Fruit fly (Drosophila melanogaster): ENCODE results near the gene CG14877.

CG14877 gene

DNA sequence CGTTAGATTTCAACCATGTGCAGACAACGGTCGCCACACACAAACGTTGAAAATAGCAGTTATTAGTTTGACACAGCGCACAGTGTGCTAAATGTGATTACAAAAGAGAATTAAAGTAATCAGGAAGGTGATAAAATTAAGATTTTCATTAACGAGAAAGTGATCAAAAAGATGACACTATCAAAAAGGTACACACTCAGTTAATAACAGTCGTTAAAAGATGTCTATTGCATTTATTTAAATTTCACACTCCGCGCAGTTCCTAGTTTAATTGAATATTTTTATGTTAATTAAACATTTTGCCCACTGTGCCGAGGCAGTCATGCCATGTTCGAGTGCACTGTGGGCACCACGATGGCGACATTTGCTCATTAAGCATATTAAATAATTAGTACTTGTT, 31.3 kb upstream of the CG14877 start (continued):
- no peak for TF ChIP-seq chif (GFP tag; optimal IDR thresholded peaks at IDR 0.05)
- TF ChIP-seq usp (GFP tag; optimal IDR thresholded peaks at IDR 0.05): no peak
- 0 out of 3 replicates have a peak, but pooled peaks have one; percentile 21 for TF ChIP-seq Dbx (GFP tag; IDR thresholded peaks at IDR 0.05)
- peak; percentile 32 for TF ChIP-seq Xbp1 (GFP tag; optimal IDR thresholded peaks at IDR 0.05)
- no peak for TF ChIP-seq CG4328 (GFP tag; optimal IDR thresholded peaks at IDR 0.05)
- TF ChIP-seq Sry-δ (GFP tag; optimal IDR thresholded peaks at IDR 0.05): no peak
- no peak for TF ChIP-seq NfI (GFP tag; optimal IDR thresholded peaks at IDR 0.05)
- TF ChIP-seq CG11247 (GFP tag; IDR thresholded peaks at IDR 0.05): no peak
- TF ChIP-seq CG6254 (GFP tag; optimal IDR thresholded peaks at IDR 0.05): no peak
- TF ChIP-seq hkb (optimal IDR thresholded peaks at IDR 0.05): no peak
- 0 out of 2 replicates have a peak, but pooled peaks have one; percentile 30 for TF ChIP-seq hkb (GFP tag; IDR thresholded peaks at IDR 0.05)
- TF ChIP-seq CG11723 (GFP tag; optimal IDR thresholded peaks at IDR 0.05): no peak
- TF ChIP-seq da (GFP tag; optimal IDR thresholded peaks at IDR 0.05): no peak
- TF ChIP-seq wek (GFP tag; optimal IDR thresholded peaks at IDR 0.05): no peak
- no peak for TF ChIP-seq CG7963 (GFP tag; IDR thresholded peaks at IDR 0.05; ENCODE audit: partially characterized antibody)
- peak; percentile 59 for TF ChIP-seq Oli (tag; optimal IDR thresholded peaks at IDR 0.05)
- TF ChIP-seq zf30C (GFP tag; optimal IDR thresholded peaks at IDR 0.05): no peak
- TF ChIP-seq CG15073 (GFP tag; optimal IDR thresholded peaks at IDR 0.05): no peak
- peak; percentile 48 for TF ChIP-seq CG30403 (GFP tag; optimal IDR thresholded peaks at IDR 0.05)
- TF ChIP-seq CG4854 (GFP tag; optimal IDR thresholded peaks at IDR 0.05): no peak
- peak; percentile 34 for TF ChIP-seq CG2712 (tag; optimal IDR thresholded peaks at IDR 0.05)
- no peak for TF ChIP-seq CG10274 (GFP tag; optimal IDR thresholded peaks at IDR 0.05)
- no peak for TF ChIP-seq CG10462 (GFP tag; optimal IDR thresholded peaks at IDR 0.05)
- TF ChIP-seq CG9215 (GFP tag; IDR thresholded peaks at IDR 0.05): peak; percentile 18; the same call in 1 of the 2 replicates
- no peak; the same call in 1 of the 2 replicates for TF ChIP-seq H2.0 (GFP tag; IDR thresholded peaks at IDR 0.05)
- TF ChIP-seq Atf3 (GFP tag; optimal IDR thresholded peaks at IDR 0.05): no peak
- no peak for TF ChIP-seq unc-4 (GFP tag; IDR thresholded peaks at IDR 0.05; ENCODE audit: partially characterized antibody)
- TF ChIP-seq CG15011 (GFP tag; optimal IDR thresholded peaks at IDR 0.05): no peak
- TF ChIP-seq wor (GFP tag; IDR thresholded peaks at IDR 0.05): 0 out of 2 replicates have a peak, but pooled peaks have one; percentile 19
- TF ChIP-seq slp2 (GFP tag; optimal IDR thresholded peaks at IDR 0.05): no peak
- TF ChIP-seq Nf-YC (tag; optimal IDR thresholded peaks at IDR 0.05): peak; percentile 1
- no peak for TF ChIP-seq Jarid2 (GFP tag; optimal IDR thresholded peaks at IDR 0.05)
- peak; percentile 3 for TF ChIP-seq odd (GFP tag; optimal IDR thresholded peaks at IDR 0.05)
- TF ChIP-seq lov (optimal IDR thresholded peaks at IDR 0.05): no peak
- no peak for TF ChIP-seq lov (GFP tag; IDR thresholded peaks at IDR 0.05)
- TF ChIP-seq CG17829 (tag; optimal IDR thresholded peaks at IDR 0.05): peak; percentile 12
- TF ChIP-seq CG12236 (GFP tag; optimal IDR thresholded peaks at IDR 0.05): no peak
- no peak for TF ChIP-seq CG16779 (GFP tag; IDR thresholded peaks at IDR 0.05)
- peak; percentile 51 for TF ChIP-seq CG2678 (tag; optimal IDR thresholded peaks at IDR 0.05)
- TF ChIP-seq CG17385 (GFP tag; optimal IDR thresholded peaks at IDR 0.05): peak; percentile 17
- TF ChIP-seq Bdp1 (GFP tag; optimal IDR thresholded peaks at IDR 0.05): no peak
- no peak for TF ChIP-seq D (optimal IDR thresholded peaks at IDR 0.05)
- TF ChIP-seq D (GFP tag; optimal IDR thresholded peaks at IDR 0.05): no peak
- TF ChIP-seq CG7372 (GFP tag; IDR thresholded peaks at IDR 0.05): no peak
- peak; percentile 50; the same call in 2 of the 3 replicates for TF ChIP-seq tgo (GFP tag; IDR thresholded peaks at IDR 0.05)
- no peak for TF ChIP-seq ac (GFP tag; optimal IDR thresholded peaks at IDR 0.05)
- peak; percentile 14 for TF ChIP-seq cwo (GFP tag; optimal IDR thresholded peaks at IDR 0.05)
- no peak for TF ChIP-seq tio (GFP tag; optimal IDR thresholded peaks at IDR 0.05)
- TF ChIP-seq CG17359 (tag; optimal IDR thresholded peaks at IDR 0.05): peak; percentile 5
- TF ChIP-seq CG4424 (GFP tag; optimal IDR thresholded peaks at IDR 0.05): peak; percentile 5
- TF ChIP-seq CG31224 (GFP tag; IDR thresholded peaks at IDR 0.05): no peak
- peak; percentile 65; the same call in 2 of the 3 replicates for TF ChIP-seq dysf (GFP tag; IDR thresholded peaks at IDR 0.05)
